Worm (Caenorhabditis elegans) whole organism, L4 larva: Measurements from ENCODE around the gene msp-40.

Source experiments
- F26F4.8 ChIP-seq: fragments of 200-800 bp; sonication (Bioruptor generic); conservative IDR thresholded peaks from 2 replicates; pipeline ENCODE4 v1.3.6; 2022; ENCODE audit warnings: missing genetic modification characterization, missing compliant biosample characterization
- R02D3.7 ChIP-seq: fragments of 150-350 bp; sonication (generic microtip); optimal IDR thresholded peaks from 3 replicates; lab custom pipeline; 2014; ENCODE audit warnings: missing biosample characterization, missing genetic modification characterization
- T20F7.1 ChIP-seq: fragments of 200-800 bp; sonication (Bioruptor generic); optimal IDR thresholded peaks from 2 replicates; lab custom pipeline; 2018; ENCODE audit warnings: mild to moderate bottlenecking, missing genetic modification characterization, missing compliant biosample characterization
- arid-1 ChIP-seq: fragments of 200-800 bp; sonication (Bioruptor generic); conservative IDR thresholded peaks from 2 replicates; pipeline ENCODE4 v1.3.6; 2022; ENCODE audit warnings: missing genetic modification reagents, missing genetic modification characterization, missing compliant biosample characterization
- ceh-20 ChIP-seq: fragments of 200-800 bp; sonication (Bioruptor generic); IDR thresholded peaks from 2 replicates; pipeline ENCODE4 v1.3.6; 2022; ENCODE audit warnings: missing genetic modification reagents, missing genetic modification characterization, missing compliant biosample characterization
- cey-2 ChIP-seq: sonication (generic microtip); optimal IDR thresholded peaks from 3 replicates; lab custom pipeline; 2017; ENCODE audit warnings: missing genetic modification characterization, mild to moderate bottlenecking, missing compliant biosample characterization, antibody characterized with exemption, borderline replicate concordance; ENCODE audit not compliant: insufficient read depth
- daf-12 ChIP-seq: fragments of 150-350 bp; optimal IDR thresholded peaks from 2 replicates; lab custom pipeline; 2014; ENCODE audit warnings: missing biosample characterization, missing genetic modification reagents, missing genetic modification characterization
- daf-16 ChIP-seq, 3 experiments: sonication (generic microtip); optimal IDR thresholded peaks; 2 replicates each; lab custom pipeline; 2016 to 2017; ENCODE audit warnings: missing genetic modification characterization in 3 of 3, missing genetic modification reagents in 3 of 3, mild to moderate bottlenecking in 2 of 3, missing compliant biosample characterization in 2 of 3, missing biosample characterization in 1 of 3, moderate library complexity in 1 of 3
- daf-8 ChIP-seq: fragments of 200-800 bp; sonication (Bioruptor generic); IDR thresholded peaks from 2 replicates; pipeline ENCODE4 v1.3.6; 2022; ENCODE audit warnings: missing genetic modification characterization, missing compliant biosample characterization
- dpl-1 ChIP-seq: fragments of 150-350 bp; optimal IDR thresholded peaks from 2 replicates; lab custom pipeline; 2014; ENCODE audit warnings: missing biosample characterization, missing genetic modification reagents, missing genetic modification characterization
- dve-1 ChIP-seq: sonication (generic microtip); optimal IDR thresholded peaks from 2 replicates; lab custom pipeline; 2017; ENCODE audit warnings: antibody characterized with exemption, mild to moderate bottlenecking, missing genetic modification characterization, missing compliant biosample characterization; ENCODE audit not compliant: insufficient read depth
- egl-27 ChIP-seq: sonication (generic microtip); optimal IDR thresholded peaks from 3 replicates; lab custom pipeline; 2017; ENCODE audit warnings: missing biosample characterization, missing genetic modification reagents, missing genetic modification characterization
- egl-43 ChIP-seq: fragments of 200-800 bp; sonication (Bioruptor generic); IDR thresholded peaks from 2 replicates; pipeline ENCODE4 v1.3.6; 2022; ENCODE audit warnings: missing genetic modification reagents, missing genetic modification characterization, missing compliant biosample characterization
- hif-1 ChIP-seq, 2 experiments: sonication (generic microtip); optimal IDR thresholded peaks; 2 replicates each; lab custom pipeline; 2016 to 2017; ENCODE audit warnings: missing compliant biosample characterization in 2 of 2, missing genetic modification characterization in 2 of 2, missing genetic modification reagents in 2 of 2, missing genotype in 2 of 2, mild to moderate bottlenecking in 1 of 2
- lin-15B ChIP-seq: fragments of 150-350 bp; sonication (generic microtip); optimal IDR thresholded peaks from 3 replicates; lab custom pipeline; 2014; ENCODE audit warnings: missing biosample characterization, missing genetic modification characterization
- lin-29 ChIP-seq: fragments of 200-800 bp; sonication (Bioruptor generic); IDR thresholded peaks from 2 replicates; pipeline ENCODE4 v1.3.6; 2022; ENCODE audit warnings: missing genetic modification reagents, missing genetic modification characterization, missing compliant biosample characterization
- lin-38 ChIP-seq: fragments of 200-800 bp; sonication (Bioruptor generic); IDR thresholded peaks from 2 replicates; pipeline ENCODE4 v1.3.6; 2022; ENCODE audit warnings: missing genetic modification reagents, missing genetic modification characterization, missing compliant biosample characterization
- lin-39 ChIP-seq: fragments of 150-350 bp; optimal IDR thresholded peaks from 2 replicates; lab custom pipeline; 2014; ENCODE audit warnings: missing biosample characterization, missing genetic modification reagents, missing genetic modification characterization
- lsy-2 ChIP-seq, 2 experiments: fragments of 150-350 bp in 1 of 2; sonication (generic microtip) in 1 of 2; optimal IDR thresholded peaks; 2 replicates each; lab custom pipeline; 2014 to 2017; ENCODE audit warnings: missing biosample characterization in 2 of 2, missing genetic modification characterization in 2 of 2
- mep-1 ChIP-seq: fragments of 150-350 bp; sonication (generic microtip); optimal IDR thresholded peaks from 3 replicates; lab custom pipeline; 2014; ENCODE audit warnings: missing biosample characterization, missing genetic modification characterization
- mes-2 ChIP-seq: sonication (generic microtip); optimal IDR thresholded peaks from 2 replicates; lab custom pipeline; 2016; ENCODE audit warnings: missing genotype, mild to moderate bottlenecking, missing genetic modification characterization, missing compliant biosample characterization; ENCODE audit not compliant: poor library complexity, severe bottlenecking
- nhr-11 ChIP-seq: fragments of 150-350 bp; optimal IDR thresholded peaks from 2 replicates; lab custom pipeline; 2014; ENCODE audit warnings: missing biosample characterization, missing genetic modification characterization
- nhr-237 ChIP-seq: sonication (generic microtip); optimal IDR thresholded peaks from 2 replicates; lab custom pipeline; 2017; ENCODE audit warnings: missing biosample characterization, missing genetic modification characterization
- nhr-28 ChIP-seq: fragments of 150-350 bp; optimal IDR thresholded peaks from 2 replicates; lab custom pipeline; 2014; ENCODE audit warnings: missing biosample characterization, missing genetic modification characterization
- nhr-77 ChIP-seq: fragments of 150-350 bp; optimal IDR thresholded peaks from 2 replicates; lab custom pipeline; 2014; ENCODE audit warnings: missing biosample characterization, missing genetic modification characterization
- pqm-1 ChIP-seq: sonication (generic microtip); optimal IDR thresholded peaks from 2 replicates; lab custom pipeline; 2017; ENCODE audit warnings: missing biosample characterization, missing genetic modification characterization
- unc-62 ChIP-seq, 3 experiments: fragments of 150-350 bp in 1 of 3; sonication (generic microtip); optimal IDR thresholded peaks in 2 of 3; peaks in 1 of 3; 1 replicate in 1 of 3; 2 replicates in 2 of 3; lab custom pipeline; 2014 to 2017; ENCODE audit warnings: missing biosample characterization in 3 of 3, missing genetic modification characterization in 3 of 3, missing genetic modification reagents in 3 of 3, missing genotype in 1 of 3
- vab-7 ChIP-seq: fragments of 200-800 bp; sonication (Bioruptor generic); IDR thresholded peaks from 2 replicates; pipeline ENCODE4 v1.3.6; 2022; ENCODE audit warnings: missing genetic modification reagents, missing genetic modification characterization, missing compliant biosample characterization
- zfp-3 ChIP-seq: fragments of 200-800 bp; sonication (Bioruptor generic); conservative IDR thresholded peaks from 2 replicates; pipeline ENCODE4 v1.3.6; 2022; ENCODE audit warnings: missing genetic modification reagents, missing genetic modification characterization, missing compliant biosample characterization

Gene msp-40

DNA sequence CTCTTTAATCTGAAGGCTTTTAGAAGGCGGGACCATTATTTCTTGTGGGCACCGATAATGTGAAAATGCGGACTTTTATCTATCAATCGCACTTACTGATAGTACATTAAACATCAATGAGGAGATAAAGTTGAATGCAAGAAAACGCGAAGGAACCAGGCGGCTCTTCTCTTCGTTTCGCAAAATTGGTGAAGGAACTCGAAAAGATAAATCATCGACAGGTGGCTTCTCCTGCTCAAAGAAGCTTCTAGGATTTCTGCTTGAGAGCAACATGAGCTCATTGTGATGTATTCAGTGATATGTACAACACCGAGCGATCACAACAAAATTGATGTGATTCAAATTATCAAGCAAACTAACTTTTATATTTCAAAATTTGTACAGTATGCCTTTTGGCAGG lies 19.4 kb upstream of the msp-40 start:
- TF ChIP-seq vab-7 (GFP tag; lab: Robert Waterston, UW): no peak
- TF ChIP-seq daf-12 (tag; lab: Kevin White, UChicago): no peak
- TF ChIP-seq nhr-11 (tag; lab: Kevin White, UChicago): peak; percentile 36
- TF ChIP-seq hif-1 (tag; optimal IDR thresholded peaks at IDR 0.05; lab: Kevin White, UChicago): no peak
- TF ChIP-seq daf-16 (GFP tag; optimal IDR thresholded peaks at IDR 0.05; lab: Kevin White, UChicago): peak in 1 of 2 experiments; percentile 58
- TF ChIP-seq daf-16 (tag; optimal IDR thresholded peaks at IDR 0.05; lab: Kevin White, UChicago): no peak
- TF ChIP-seq, all 104 proteins: peak for 2

DNA sequence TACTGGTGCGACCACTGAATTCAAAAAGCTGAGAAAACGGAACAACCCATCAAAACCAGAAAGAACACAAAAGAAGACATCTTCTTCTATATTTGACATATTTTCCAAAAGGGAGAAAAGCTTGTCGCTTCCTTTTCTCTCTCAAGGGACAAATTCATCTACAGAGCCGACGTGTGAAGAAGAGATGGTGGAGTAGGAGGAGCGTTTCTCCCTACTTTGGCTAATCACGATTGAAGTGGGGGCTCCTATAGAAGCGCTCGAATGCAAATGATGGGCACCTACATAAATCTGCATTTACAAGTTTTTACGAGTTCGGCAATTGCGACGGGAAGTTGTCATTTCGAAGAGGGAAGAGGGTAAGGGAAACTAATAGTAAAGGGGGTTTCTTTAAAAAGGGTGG lies 19.0 kb upstream of the msp-40 start:
- TF ChIP-seq lsy-2 (tag; optimal IDR thresholded peaks at IDR 0.05; lab: Kevin White, UChicago) (peak in 1 of 2 experiments; percentile 16), unc-62 (GFP tag; optimal IDR thresholded peaks at IDR 0.05 in 1 of 2; lab: Kevin White, UChicago) (peak in 1 of 2 experiments; percentile 81), unc-62 (tag; optimal IDR thresholded peaks at IDR 0.05; lab: Kevin White, UChicago) (no peak), pqm-1 (no peak), ceh-20 (GFP tag; lab: Robert Waterston, UW) (peak; percentile 35; the same call in 1 of the 2 replicates)

- TF ChIP-seq daf-16 (GFP tag; optimal IDR thresholded peaks at IDR 0.05; lab: Kevin White, UChicago) (peak in 1 of 2 experiments; percentile 18), daf-16 (tag; optimal IDR thresholded peaks at IDR 0.05; lab: Kevin White, UChicago) (no peak), dpl-1 (no peak)
These were observed 18.5 kb upstream of the msp-40 start for ce11 chrII:4806726-4807125.

- TF ChIP-seq daf-8 (GFP tag; lab: Robert Waterston, UW) (no peak), mes-2 (tag; lab: Kevin White, UChicago) (no peak), egl-43 (GFP tag; lab: Robert Waterston, UW) (no peak), F26F4.8 (no peak), cey-2 (tag; lab: Kevin White, UChicago) (no peak), mep-1 (tag; lab: Kevin White, UChicago) (no peak), R02D3.7 (tag; lab: Kevin White, UChicago) (no peak), nhr-77 (tag; lab: Kevin White, UChicago) (no peak), vab-7 (GFP tag; lab: Robert Waterston, UW) (no peak), dve-1 (tag; lab: Kevin White, UChicago) (no peak)
These were observed 13.2 kb upstream of the msp-40 start, which contains the start of gene rig-6 for ce11 chrII:4811986-4812385. Gene rig-6, minus strand, starts transcription at chrII:4812086.

DNA sequence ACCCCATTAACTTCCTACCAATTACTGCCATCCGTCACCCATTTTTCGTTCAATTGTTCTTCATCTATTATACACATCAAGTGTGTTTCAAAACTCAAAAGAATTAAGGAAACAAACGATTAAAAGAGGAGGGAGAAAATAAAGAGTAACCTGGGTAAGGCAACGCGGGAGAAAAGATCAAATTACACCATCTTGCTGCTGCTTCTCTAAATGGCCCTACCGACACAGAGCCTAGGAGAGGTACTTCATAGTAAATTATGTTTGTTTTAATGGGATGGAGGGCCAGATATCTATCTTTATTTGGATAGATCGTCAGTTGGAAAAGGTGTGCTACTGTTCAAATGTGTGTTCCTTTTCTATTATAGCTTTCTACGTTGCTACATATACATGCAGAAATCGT lies 9.9 kb upstream of the msp-40 start:
- TF ChIP-seq lin-39: no peak
- no peak for TF ChIP-seq lin-29
- TF ChIP-seq nhr-28: no peak
- TF ChIP-seq lin-38: no peak
- no peak for TF ChIP-seq daf-16 (GFP tag; optimal IDR thresholded peaks at IDR 0.05; lab: Kevin White, UChicago)
- TF ChIP-seq daf-16 (tag; optimal IDR thresholded peaks at IDR 0.05; lab: Kevin White, UChicago): no peak
- TF ChIP-seq arid-1 (GFP tag; lab: Robert Waterston, UW): no peak
- no peak for TF ChIP-seq dpl-1
- no peak for TF ChIP-seq lin-15B (tag; lab: Kevin White, UChicago)
- no peak for TF ChIP-seq egl-27 (tag; lab: Kevin White, UChicago)
- TF ChIP-seq zfp-3: no peak
- no peak for TF ChIP-seq T20F7.1 (GFP tag; lab: Kevin White, UChicago)
- no peak for TF ChIP-seq nhr-237 (tag; lab: Kevin White, UChicago)

ce11 chrII:4818780-4819179 lies 6.4 kb upstream of the msp-40 start:
- TF ChIP-seq mes-2 (tag; lab: Kevin White, UChicago): no peak
- TF ChIP-seq unc-62 (GFP tag; optimal IDR thresholded peaks at IDR 0.05 in 1 of 2; lab: Kevin White, UChicago): peak in 1 of 2 experiments; percentile 94
- TF ChIP-seq unc-62 (tag; optimal IDR thresholded peaks at IDR 0.05; lab: Kevin White, UChicago): no peak
